Fruit fly (Drosophila melanogaster) whole organism, embryonic: Measurements from ENCODE around the gene CG32313.
A peak's percentile ranks its signal among the peaks of the same experiment; 100 is the strongest.

Source experiments
- Adf1 ChIP-seq: fragments of 200-800 bp; sonication (Bioruptor generic); IDR thresholded peaks from 2 replicates; pipeline ENCODE4 v1.3.6; 2022; ENCODE audit warnings: missing biosample characterization, missing genetic modification characterization
- Awh ChIP-seq: fragments of 200-800 bp; sonication (Bioruptor generic); IDR thresholded peaks from 2 replicates; pipeline ENCODE4, ENCODE4 v1.3.6; 2022; ENCODE audit warnings: missing biosample characterization, missing genetic modification characterization
- B-H2 ChIP-seq: fragments of 200-800 bp; sonication (Bioruptor generic); optimal IDR thresholded peaks from 2 replicates; lab custom pipeline; 2018; ENCODE audit warnings: missing biosample characterization, mild to moderate bottlenecking, missing genetic modification characterization
- CG10147 ChIP-seq: fragments of 200-800 bp; sonication (Bioruptor generic); optimal IDR thresholded peaks from 2 replicates; lab custom pipeline; 2019; ENCODE audit warnings: missing biosample characterization, mild to moderate bottlenecking, missing genetic modification characterization, moderate library complexity
- CG10959 ChIP-seq: fragments of 200-800 bp; sonication (Bioruptor generic); IDR thresholded peaks from 2 replicates; pipeline ENCODE4 v1.3.6; 2022; ENCODE audit warnings: missing biosample characterization, missing genetic modification characterization
- CG11085 ChIP-seq: fragments of 200-800 bp; sonication (Bioruptor generic); IDR thresholded peaks from 2 replicates; pipeline ENCODE4 v1.3.6; 2022; ENCODE audit warnings: missing biosample characterization, missing genetic modification characterization
- CG13624 ChIP-seq: fragments of 200-800 bp; sonication (Bioruptor generic); optimal IDR thresholded peaks from 2 replicates; lab custom pipeline; 2016; ENCODE audit warnings: missing biosample characterization, missing genetic modification characterization
- CG13775 ChIP-seq: fragments of 200-800 bp; sonication (Bioruptor generic); optimal IDR thresholded peaks from 3 replicates; lab custom pipeline; 2017; ENCODE audit warnings: missing biosample characterization, mild to moderate bottlenecking, missing genetic modification characterization
- CG17568 ChIP-seq: fragments of 200-800 bp; sonication (Bioruptor generic); optimal IDR thresholded peaks from 2 replicates; lab custom pipeline; 2018; ENCODE audit warnings: missing biosample characterization, mild to moderate bottlenecking, missing genetic modification characterization, moderate library complexity
- CG17829 ChIP-seq: fragments of 200-800 bp; optimal IDR thresholded peaks from 2 replicates; lab custom pipeline; 2019; ENCODE audit warnings: missing biosample characterization, mild to moderate bottlenecking, missing genetic modification characterization, moderate library complexity
- CG30431 ChIP-seq: fragments of 200-800 bp; sonication (Bioruptor generic); optimal IDR thresholded peaks from 2 replicates; lab custom pipeline; 2017; ENCODE audit warnings: missing biosample characterization, missing genetic modification characterization
- CG3163 ChIP-seq: fragments of 200-800 bp; sonication (Bioruptor generic); optimal IDR thresholded peaks from 3 replicates; lab custom pipeline; 2016; ENCODE audit warnings: missing biosample characterization, missing genetic modification characterization
- CG3281 ChIP-seq: fragments of 200-800 bp; sonication (Bioruptor generic); optimal IDR thresholded peaks from 3 replicates; lab custom pipeline; 2017; ENCODE audit warnings: missing biosample characterization, mild to moderate bottlenecking, missing genetic modification characterization
- CG4360 ChIP-seq: fragments of 200-800 bp; sonication (Bioruptor generic); IDR thresholded peaks from 2 replicates; pipeline ENCODE4 v1.3.6; 2022; ENCODE audit warnings: missing biosample characterization, missing genetic modification characterization
- CG6175 ChIP-seq: fragments of 200-800 bp; sonication (Bioruptor generic); IDR thresholded peaks from 3 replicates; pipeline ENCODE4 v1.3.6; 2022; ENCODE audit warnings: missing biosample characterization, missing genetic modification characterization
- CG6254 ChIP-seq: fragments of 200-800 bp; sonication (Bioruptor generic); optimal IDR thresholded peaks from 3 replicates; lab custom pipeline; 2017; ENCODE audit warnings: mild to moderate bottlenecking, missing biosample characterization, missing genetic modification reagents, missing genetic modification characterization
- CG6813 ChIP-seq: fragments of 200-800 bp; sonication (Bioruptor generic); optimal IDR thresholded peaks from 2 replicates; lab custom pipeline; 2017; ENCODE audit warnings: missing biosample characterization, missing genetic modification characterization, mild to moderate bottlenecking, moderate library complexity, missing genetic modification reagents
- CG7745 ChIP-seq: fragments of 200-800 bp; sonication (Bioruptor generic); optimal IDR thresholded peaks from 2 replicates; lab custom pipeline; 2018; ENCODE audit warnings: missing biosample characterization, mild to moderate bottlenecking, missing genetic modification characterization, moderate library complexity
- CG7987 ChIP-seq: fragments of 200-800 bp; sonication (Bioruptor generic); optimal IDR thresholded peaks from 2 replicates; lab custom pipeline; 2018; ENCODE audit warnings: missing biosample characterization, mild to moderate bottlenecking, missing genetic modification characterization, moderate library complexity
- CG9817 ChIP-seq: fragments of 200-800 bp; sonication (Bioruptor generic); optimal IDR thresholded peaks from 2 replicates; lab custom pipeline; 2018; ENCODE audit warnings: missing biosample characterization, mild to moderate bottlenecking, missing genetic modification characterization, moderate library complexity
- CrebB ChIP-seq: fragments of 200-800 bp; sonication (Bioruptor generic); optimal IDR thresholded peaks from 3 replicates; lab custom pipeline; 2018; ENCODE audit warnings: missing biosample characterization, mild to moderate bottlenecking, missing genetic modification characterization
- D ChIP-seq, 2 experiments: fragments of 200-800 bp in 1 of 2; fragments of >200 bp in 1 of 2; sonication (Bioruptor generic) in 1 of 2; optimal IDR thresholded peaks; 2 replicates in 1 of 2; 3 replicates in 1 of 2; lab custom pipeline; 2017; ENCODE audit warnings: mild to moderate bottlenecking in 1 of 2, missing biosample characterization in 1 of 2, missing genetic modification characterization in 1 of 2, missing genetic modification reagents in 1 of 2
- Dref ChIP-seq: fragments of 200-800 bp; sonication (Bioruptor generic); IDR thresholded peaks from 2 replicates; pipeline ENCODE4 v1.3.6; 2022; ENCODE audit warnings: missing biosample characterization, missing genetic modification characterization
- Drgx ChIP-seq: fragments of 200-800 bp; sonication (Bioruptor generic); IDR thresholded peaks from 2 replicates; pipeline ENCODE4 v1.3.6; 2022; ENCODE audit warnings: missing biosample characterization, missing genetic modification characterization
- Gsc ChIP-seq: fragments of 200-800 bp; sonication (Bioruptor generic); IDR thresholded peaks from 2 replicates; pipeline ENCODE4 v1.3.6; 2022; ENCODE audit warnings: missing biosample characterization, missing genetic modification characterization
- H2.0 ChIP-seq: fragments of 200-800 bp; sonication (Bioruptor generic); IDR thresholded peaks from 2 replicates; pipeline ENCODE4 v1.3.6; 2022; ENCODE audit warnings: missing biosample characterization, missing genetic modification characterization
- HHEX ChIP-seq: fragments of 200-800 bp; sonication (Bioruptor generic); optimal IDR thresholded peaks from 3 replicates; lab custom pipeline; 2017; ENCODE audit warnings: missing biosample characterization, mild to moderate bottlenecking, missing genetic modification characterization, missing genetic modification reagents
- HLHmδ ChIP-seq: fragments of 200-800 bp; sonication (Bioruptor generic); optimal IDR thresholded peaks from 2 replicates; lab custom pipeline; 2018; ENCODE audit warnings: missing biosample characterization, mild to moderate bottlenecking, missing genetic modification characterization, moderate library complexity
- Nf-YB ChIP-seq: fragments of 200-800 bp; sonication (Bioruptor generic); optimal IDR thresholded peaks from 3 replicates; lab custom pipeline; 2019; ENCODE audit warnings: missing biosample characterization, mild to moderate bottlenecking, missing genetic modification characterization, moderate library complexity
- Sox102F ChIP-seq: fragments of 200-800 bp; sonication (Bioruptor generic); optimal IDR thresholded peaks from 2 replicates; lab custom pipeline; 2018; ENCODE audit warnings: missing biosample characterization, mild to moderate bottlenecking, missing genetic modification characterization, moderate library complexity
- Trl ChIP-seq, 3 experiments: fragments of >200 bp in 2 of 3; fragments of 200-800 bp in 1 of 3; sonication (Bioruptor generic) in 1 of 3; optimal IDR thresholded peaks; 2 replicates in 1 of 3; 3 replicates in 2 of 3; lab custom pipeline; 2016 to 2017; ENCODE audit warnings: missing biosample characterization in 1 of 3, missing genetic modification characterization in 1 of 3
- abd-A ChIP-seq: fragments of 200-800 bp; sonication (Bioruptor generic); optimal IDR thresholded peaks from 3 replicates; lab custom pipeline; 2019; ENCODE audit warnings: missing biosample characterization, mild to moderate bottlenecking, missing genetic modification characterization, moderate library complexity
- ato ChIP-seq: fragments of 200-800 bp; sonication (Bioruptor generic); IDR thresholded peaks from 2 replicates; pipeline ENCODE4 v1.3.6; 2022; ENCODE audit warnings: missing biosample characterization, missing genetic modification characterization; ENCODE audit not compliant: partially characterized antibody
- chm ChIP-seq: fragments of 200-800 bp; sonication (Bioruptor generic); IDR thresholded peaks from 2 replicates; pipeline ENCODE4 v1.3.6; 2022; ENCODE audit warnings: missing biosample characterization, missing genetic modification characterization
- crol ChIP-seq: fragments of 200-800 bp; sonication (Bioruptor generic); IDR thresholded peaks from 2 replicates; pipeline ENCODE4 v1.3.6; 2022; ENCODE audit warnings: missing biosample characterization, missing genetic modification characterization
- cwo ChIP-seq: fragments of 200-800 bp; sonication (Bioruptor generic); optimal IDR thresholded peaks from 3 replicates; lab custom pipeline; 2017; ENCODE audit warnings: missing biosample characterization, missing genetic modification characterization, mild to moderate bottlenecking, moderate library complexity, missing genetic modification reagents
- ftz-f1 ChIP-seq: fragments of 200-800 bp; sonication (Bioruptor generic); optimal IDR thresholded peaks from 2 replicates; lab custom pipeline; 2016; ENCODE audit warnings: missing biosample characterization, missing genetic modification characterization
- gro ChIP-seq: fragments of 200-800 bp; sonication (Bioruptor generic); optimal IDR thresholded peaks from 2 replicates; lab custom pipeline; 2016; ENCODE audit warnings: missing biosample characterization, missing genetic modification characterization
- her ChIP-seq: fragments of 200-800 bp; sonication (Bioruptor generic); optimal IDR thresholded peaks from 2 replicates; lab custom pipeline; 2016; ENCODE audit warnings: missing biosample characterization, missing genetic modification characterization
- inv ChIP-seq: fragments of 200-800 bp; sonication (Bioruptor generic); IDR thresholded peaks from 2 replicates; pipeline ENCODE4 v1.3.6; 2022; ENCODE audit warnings: missing biosample characterization, missing genetic modification characterization; ENCODE audit not compliant: partially characterized antibody
- ken ChIP-seq: fragments of 200-800 bp; sonication (Bioruptor generic); IDR thresholded peaks from 3 replicates; pipeline ENCODE4 v1.3.6; 2022; ENCODE audit warnings: missing biosample characterization, missing genetic modification characterization
- klu ChIP-seq: fragments of 200-800 bp; sonication (Bioruptor generic); IDR thresholded peaks from 2 replicates; pipeline ENCODE4 v1.3.6; 2022; ENCODE audit warnings: missing biosample characterization, missing genetic modification characterization
- lbe ChIP-seq: fragments of 200-800 bp; sonication (Bioruptor generic); optimal IDR thresholded peaks from 2 replicates; lab custom pipeline; 2016; ENCODE audit warnings: missing biosample characterization, mild to moderate bottlenecking, missing genetic modification characterization
- mirr ChIP-seq: fragments of 200-800 bp; sonication (Bioruptor generic); optimal IDR thresholded peaks from 3 replicates; lab custom pipeline; 2018; ENCODE audit warnings: missing biosample characterization, mild to moderate bottlenecking, missing genetic modification characterization
- sd ChIP-seq: fragments of 200-800 bp; sonication (Bioruptor generic); optimal IDR thresholded peaks from 3 replicates; lab custom pipeline; 2018; ENCODE audit warnings: missing biosample characterization, mild to moderate bottlenecking, missing genetic modification characterization, moderate library complexity
- tna ChIP-seq: fragments of 200-800 bp; sonication (Bioruptor generic); IDR thresholded peaks from 2 replicates; pipeline ENCODE4 v1.3.6; 2022; ENCODE audit warnings: missing biosample characterization, missing genetic modification characterization; ENCODE audit not compliant: partially characterized antibody

Gene CG32313

DNA sequence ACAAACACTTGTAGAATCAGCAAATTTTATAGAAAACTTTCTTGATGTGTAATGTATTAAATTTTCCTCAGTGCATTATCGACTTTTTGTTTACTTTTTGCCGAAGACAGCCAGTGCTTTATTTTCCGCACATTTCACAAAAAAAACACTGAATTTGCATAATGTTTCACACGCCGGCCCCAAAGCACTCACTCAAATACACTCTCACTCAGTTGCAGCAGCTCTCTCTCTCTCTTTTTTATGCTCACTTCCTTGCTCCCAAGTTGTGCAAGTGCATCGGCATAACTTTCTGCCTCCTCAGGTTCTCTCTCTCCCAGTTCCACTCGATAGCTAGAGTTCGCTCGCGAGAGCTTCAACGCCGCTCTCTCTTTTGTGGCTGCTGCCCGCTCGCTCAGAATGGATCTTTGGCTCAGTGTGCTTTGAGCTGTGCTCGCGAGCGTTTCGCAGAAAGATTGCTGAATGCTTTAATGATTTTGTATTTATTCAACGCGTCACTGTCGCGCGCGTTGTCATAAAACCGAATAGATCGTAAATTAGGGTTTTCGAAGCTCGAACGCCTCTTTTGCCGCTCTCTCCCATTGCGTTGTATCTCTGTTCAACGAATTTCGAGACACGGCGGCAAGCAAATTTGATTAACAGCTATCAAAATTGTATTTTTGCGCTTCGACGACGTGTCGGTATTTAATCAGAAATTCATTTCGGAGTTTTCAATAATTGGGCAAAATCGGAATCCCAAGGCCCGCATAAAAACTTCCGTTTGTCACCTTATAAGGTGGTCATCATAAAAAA lies 40.9 kb upstream of the CG32313 start (continued):
- TF ChIP-seq mirr (GFP tag; lab: Kevin White, UChicago) (peak; percentile 69), CG17829 (tag; lab: Kevin White, UChicago) (peak; percentile 6), ken (GFP tag; lab: Robert Waterston, UW) (0 out of 3 replicates have a peak, but pooled peaks have one; percentile 18), CG6175 (0 out of 3 replicates have a peak, but pooled peaks have one; percentile 24), CG4360 (peak; percentile 47; the same call in 1 of the 2 replicates), HLHmδ (GFP tag; lab: Kevin White, UChicago) (peak; percentile 73), CG9817 (tag; lab: Kevin White, UChicago) (no peak), Gsc (GFP tag; lab: Robert Waterston, UW) (no peak), CG6254 (GFP tag; lab: Kevin White, UChicago) (peak; percentile 24), ftz-f1 (GFP tag; lab: Kevin White, UChicago) (peak; percentile 9), CG10959 (no peak), lbe (GFP tag; lab: Kevin White, UChicago) (peak; percentile 78), Adf1 (GFP tag; lab: Robert Waterston, UW) (peak; percentile 34; the same call in 1 of the 2 replicates), CG13624 (peak; percentile 68), H2.0 (GFP tag; lab: Robert Waterston, UW) (0 out of 2 replicates have a peak, but pooled peaks have one; percentile 31), B-H2 (GFP tag; lab: Kevin White, UChicago) (peak; percentile 34), Awh (peak; percentile 27; the same call in 1 of the 2 replicates), inv (GFP tag; lab: Robert Waterston, UW) (peak; percentile 20; the same call in 1 of the 2 replicates), gro (GFP tag; lab: Kevin White, UChicago) (peak; percentile 20), Dref (GFP tag; lab: Robert Waterston, UW) (no peak), CG7745 (no peak), chm (GFP tag; lab: Robert Waterston, UW) (peak; percentile 82; the same call in 1 of the 2 replicates), CG13775 (GFP tag; lab: Kevin White, UChicago) (no peak), cwo (GFP tag; lab: Kevin White, UChicago) (peak; percentile 27), ato (GFP tag; lab: Robert Waterston, UW) (peak; percentile 62; the same call in 1 of the 2 replicates), CG10147 (GFP tag; lab: Kevin White, UChicago) (no peak), CG3163 (no peak), Sox102F (no peak), Nf-YB (GFP tag; lab: Kevin White, UChicago) (no peak), CG6813 (peak; percentile 53), abd-A (tag; lab: Kevin White, UChicago) (peak; percentile 91), CrebB (tag; lab: Kevin White, UChicago) (peak; percentile 29), CG7987 (GFP tag; lab: Kevin White, UChicago) (peak; percentile 56), CG30431 (GFP tag; lab: Kevin White, UChicago) (no peak), tna (GFP tag; lab: Robert Waterston, UW) (peak; percentile 48; the same call in 1 of the 2 replicates), CG17568 (peak; percentile 12), klu (GFP tag; lab: Robert Waterston, UW) (no peak), CG3281 (GFP tag; lab: Kevin White, UChicago) (peak; percentile 4), crol (GFP tag; lab: Robert Waterston, UW) (peak; percentile 30; the same call in 1 of the 2 replicates), Drgx (GFP tag; lab: Robert Waterston, UW) (peak; percentile 68; the same call in 1 of the 2 replicates), D (optimal IDR thresholded peaks at IDR 0.05; lab: Kevin White, UChicago) (no peak), D (GFP tag; optimal IDR thresholded peaks at IDR 0.05; lab: Kevin White, UChicago) (no peak), Trl (optimal IDR thresholded peaks at IDR 0.05; lab: Kevin White, UChicago) (peak; percentile 96 to 100), Trl (GFP tag; optimal IDR thresholded peaks at IDR 0.05; lab: Kevin White, UChicago) (peak; percentile 78), CG11085 (no peak), HHEX (peak; percentile 46), sd (tag; lab: Kevin White, UChicago) (peak; percentile 76), her (GFP tag; lab: Kevin White, UChicago) (peak; percentile 68)
